Worm (Caenorhabditis elegans): ENCODE measurements around the gene bre-3.

DNA sequence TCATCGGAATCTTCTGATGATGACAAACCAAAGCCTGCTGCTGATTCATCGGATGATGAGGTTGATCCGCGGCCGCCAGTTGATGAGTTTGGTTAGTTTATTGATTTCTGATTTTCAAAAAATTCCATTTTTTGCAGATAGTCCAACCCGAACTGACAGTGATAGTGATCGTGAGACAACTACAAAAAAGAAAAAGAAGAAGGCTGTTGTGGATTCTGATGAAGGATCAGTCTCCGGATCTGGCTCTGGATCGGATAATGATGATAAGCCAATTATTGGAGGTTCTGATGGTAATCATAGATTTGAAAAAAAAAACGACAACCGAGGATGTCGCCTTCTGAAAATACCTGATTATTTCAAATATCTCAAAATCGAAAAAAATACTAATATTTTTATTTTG is 10.8 kb upstream of the bre-3 start:
- TF ChIP-seq unc-62 (GFP tag; optimal IDR thresholded peaks at IDR 0.05) (no peak), nhr-28 (tag; optimal IDR thresholded peaks at IDR 0.05) (no peak), sptf-1 (tag; optimal IDR thresholded peaks at IDR 0.05) (no peak), nhr-12 (tag; optimal IDR thresholded peaks at IDR 0.05) (no peak), lsy-2 (tag; optimal IDR thresholded peaks at IDR 0.05) (no peak), blmp-1 (tag; optimal IDR thresholded peaks at IDR 0.05) (no peak), cnd-1 (tag; optimal IDR thresholded peaks at IDR 0.05) (no peak), zip-8 (tag; optimal IDR thresholded peaks at IDR 0.05) (no peak), sem-2 (GFP tag; optimal IDR thresholded peaks at IDR 0.05) (no peak), lin-13 (tag; optimal IDR thresholded peaks at IDR 0.05) (no peak), nhr-76 (tag; optimal IDR thresholded peaks at IDR 0.05) (no peak), ztf-11 (tag; optimal IDR thresholded peaks at IDR 0.05) (no peak)

Data from whole organism, mixed stage, embryonic.